Worm (Caenorhabditis elegans) whole organism, dauer: ENCODE data around the gene smex-2.

Source experiments
- unc-62 ChIP-seq: sonication (generic microtip); optimal IDR thresholded peaks from 2 replicates; lab custom pipeline; 2017; ENCODE audit warnings: missing biosample characterization, missing genetic modification reagents, missing genetic modification characterization

smex-2 gene

DNA sequence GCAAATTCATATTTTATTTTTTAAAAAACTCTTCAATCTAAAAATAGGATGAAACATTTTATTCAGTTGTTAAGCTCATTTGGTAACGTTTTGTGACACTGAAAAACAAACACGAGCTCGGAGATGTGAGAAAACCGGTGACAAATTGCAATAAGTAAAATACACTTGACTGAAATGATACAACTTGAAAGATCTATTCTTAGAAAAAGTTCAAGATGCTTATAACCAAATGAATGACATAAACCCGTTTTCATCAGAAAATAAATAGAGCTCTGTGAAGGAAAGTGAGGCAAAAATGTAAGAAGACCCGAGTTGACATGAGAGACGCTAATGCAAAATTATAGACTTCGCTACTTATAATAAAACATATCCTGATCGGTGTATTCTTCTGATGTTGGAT is at the start of gene smex-2:
Gene smex-2 (minus strand): TSS at position 101 of the 400 bp plus-strand sequence.
- no peak for TF ChIP-seq unc-62 (GFP tag; lab: Kevin White, UChicago)

- TF ChIP-seq unc-62 (GFP tag; lab: Kevin White, UChicago) = no peak
These were observed 48.5 kb upstream of the smex-2 start for ce11 chrX:2087716-2088115.

- no peak for TF ChIP-seq unc-62 (GFP tag; lab: Kevin White, UChicago)
These were observed 46.2 kb upstream of the smex-2 start for ce11 chrX:2085494-2085893.

DNA sequence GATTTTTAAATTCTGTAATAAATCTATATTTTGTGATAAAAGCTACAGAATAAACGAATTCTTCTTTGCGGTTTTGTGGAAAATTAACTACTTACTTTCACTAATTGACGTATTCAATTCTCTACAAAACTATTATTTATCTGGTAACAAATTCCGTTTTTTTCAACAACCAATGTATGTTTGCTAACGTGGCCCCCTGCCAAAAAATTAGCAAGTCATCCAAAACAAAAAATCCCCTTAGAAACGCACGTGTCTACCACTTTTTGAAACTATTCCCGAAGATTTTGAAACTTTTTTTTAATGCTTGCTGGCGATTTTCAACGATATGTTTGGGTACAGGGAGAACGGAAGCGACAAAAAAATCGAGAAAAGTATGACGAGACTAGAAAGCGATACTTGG is 45.7 kb upstream of the smex-2 start, which contains the start of gene F49H12.2:
Gene F49H12.2 (plus strand): TSS at position 301 of the 400 bp plus-strand sequence.
- TF ChIP-seq unc-62 (GFP tag; lab: Kevin White, UChicago) = no peak

DNA sequence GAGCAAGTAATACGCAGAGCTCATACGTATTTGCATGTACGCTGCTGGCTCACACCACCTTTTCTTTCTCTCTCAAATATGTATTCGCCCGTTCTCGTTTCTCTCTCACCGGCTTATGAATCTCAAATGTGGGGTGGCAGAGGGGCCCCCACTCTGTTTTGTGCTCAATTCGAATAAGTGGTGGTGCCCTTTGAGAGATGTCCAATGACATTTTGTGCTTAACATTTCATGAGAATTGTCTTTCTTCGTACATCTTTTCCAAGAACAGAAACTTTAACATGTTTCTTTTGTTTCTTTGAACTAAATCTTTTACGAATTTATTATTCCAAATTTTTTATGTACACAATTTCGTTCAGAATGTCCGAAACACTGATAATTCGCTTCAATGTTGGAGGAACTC is 44.8 kb upstream of the smex-2 start, which contains the start of gene F49H12.3:
Gene F49H12.3 (plus strand): TSS at position 357 of the 400 bp plus-strand sequence.
- no peak for TF ChIP-seq unc-62 (GFP tag; lab: Kevin White, UChicago)

- TF ChIP-seq unc-62 (GFP tag; lab: Kevin White, UChicago) = no peak
These were observed 40.3 kb upstream of the smex-2 start, which contains the start of gene F49H12.4 for ce11 chrX:2079536-2079935. Gene F49H12.4 (plus strand): TSS chrX:2079836.

DNA sequence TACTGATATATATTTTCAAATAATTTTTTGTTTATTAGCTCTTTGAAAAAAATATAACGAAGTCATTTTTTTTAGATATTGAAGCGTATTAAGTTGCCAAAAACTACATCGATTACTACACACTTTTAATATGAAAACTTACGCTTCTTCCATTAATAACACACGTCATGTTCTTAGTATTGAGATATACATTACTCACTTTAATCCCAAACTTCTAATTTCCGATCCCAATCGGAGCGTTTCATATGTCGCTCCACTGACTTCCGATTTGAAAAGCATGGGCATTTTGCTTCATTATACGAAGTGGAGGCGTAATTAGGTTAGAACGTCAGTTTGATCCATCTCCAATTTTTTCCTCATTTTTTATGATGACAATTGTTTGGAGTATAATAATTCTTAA is 39.6 kb upstream of the smex-2 start:
- TF ChIP-seq unc-62 (GFP tag; lab: Kevin White, UChicago) = no peak

ce11 chrX:2075169-2075568 is 35.9 kb upstream of the smex-2 start:
- TF ChIP-seq unc-62 (GFP tag; lab: Kevin White, UChicago) = no peak

DNA sequence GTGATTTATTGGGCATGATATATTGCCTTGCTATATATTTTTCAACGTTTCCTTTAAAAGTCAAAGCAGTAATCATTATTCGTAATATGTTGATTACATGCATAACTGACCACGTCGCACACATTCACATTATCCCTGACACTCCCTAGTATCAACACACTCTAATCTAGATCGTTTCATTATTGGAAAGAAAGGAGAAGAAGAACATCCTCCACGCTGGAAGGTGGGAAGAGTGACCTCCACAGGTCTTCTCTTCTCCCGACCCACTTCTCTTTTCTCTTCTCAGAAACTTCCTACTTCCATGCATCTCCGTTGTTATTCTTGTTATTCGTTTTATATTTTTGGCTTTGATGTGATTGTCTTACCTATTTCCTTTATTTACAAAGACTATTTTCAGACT is 34.8 kb upstream of the smex-2 start, which contains the start of gene txdc-12.2:
Gene txdc-12.2 (plus strand): TSS at position 396 of the 400 bp plus-strand sequence.
- no peak for TF ChIP-seq unc-62 (GFP tag; lab: Kevin White, UChicago)

ce11 chrX:2071392-2072001 is 32.2 kb upstream of the smex-2 start:
- TF ChIP-seq unc-62 (GFP tag; lab: Kevin White, UChicago) = no peak

- no peak for TF ChIP-seq unc-62 (GFP tag; lab: Kevin White, UChicago)
These were observed 31.2 kb upstream of the smex-2 start, which contains the start of gene acl-4 for ce11 chrX:2070418-2070996. Gene acl-4 (minus strand): TSS chrX:2070444.

ce11 chrX:2068294-2068693 is 29.0 kb upstream of the smex-2 start:
- no peak for TF ChIP-seq unc-62 (GFP tag; lab: Kevin White, UChicago)

DNA sequence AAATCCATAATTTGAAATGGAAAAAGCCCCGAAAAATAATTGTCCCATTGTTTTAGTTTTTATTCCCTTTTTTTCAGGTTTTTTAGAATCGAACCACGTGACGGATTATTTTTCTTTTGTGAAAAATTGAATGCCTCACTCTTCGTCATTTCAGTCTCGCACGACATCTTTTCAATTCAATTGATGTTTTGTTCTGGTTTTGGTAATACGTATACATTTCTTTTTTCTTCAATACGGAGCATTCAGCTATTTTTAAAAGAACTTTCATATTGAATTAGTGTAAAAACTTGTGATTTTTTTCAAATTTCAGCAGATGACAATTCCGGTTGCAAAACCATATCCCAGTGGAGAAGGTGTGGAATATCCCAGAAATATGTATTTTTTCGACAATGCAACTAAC is 25.5 kb upstream of the smex-2 start, which contains the start of gene F49H12.7:
Gene F49H12.7 (plus strand): TSS at position 301 of the 400 bp plus-strand sequence.
- TF ChIP-seq unc-62 (GFP tag; lab: Kevin White, UChicago) = no peak

DNA sequence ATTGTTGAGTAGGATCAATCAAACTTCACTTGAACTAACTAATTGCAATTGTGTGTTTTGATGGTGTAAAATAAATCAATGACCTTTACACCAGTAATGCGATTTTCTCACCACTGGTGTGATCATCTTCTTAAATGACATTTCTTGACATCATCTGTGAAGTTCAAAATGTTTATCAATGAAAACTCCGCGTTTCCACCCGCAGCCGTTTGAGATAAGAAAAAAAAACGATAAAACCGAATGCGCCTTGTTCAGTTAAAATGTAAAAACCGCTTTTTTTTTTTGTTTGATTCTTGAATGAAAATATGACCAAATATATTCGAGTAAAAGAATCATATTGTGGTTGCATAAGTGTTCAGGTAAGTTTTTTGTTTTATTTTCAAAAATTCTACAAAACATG is 12.3 kb upstream of the smex-2 start, which contains the start of gene Y102A11A.1:
Gene Y102A11A.1 (plus strand): TSS at position 223 of the 400 bp plus-strand sequence.
- no peak for TF ChIP-seq unc-62 (GFP tag; lab: Kevin White, UChicago)

ce11 chrX:2050212-2050611 is 11.0 kb upstream of the smex-2 start:
- no peak for TF ChIP-seq unc-62 (GFP tag; lab: Kevin White, UChicago)

DNA sequence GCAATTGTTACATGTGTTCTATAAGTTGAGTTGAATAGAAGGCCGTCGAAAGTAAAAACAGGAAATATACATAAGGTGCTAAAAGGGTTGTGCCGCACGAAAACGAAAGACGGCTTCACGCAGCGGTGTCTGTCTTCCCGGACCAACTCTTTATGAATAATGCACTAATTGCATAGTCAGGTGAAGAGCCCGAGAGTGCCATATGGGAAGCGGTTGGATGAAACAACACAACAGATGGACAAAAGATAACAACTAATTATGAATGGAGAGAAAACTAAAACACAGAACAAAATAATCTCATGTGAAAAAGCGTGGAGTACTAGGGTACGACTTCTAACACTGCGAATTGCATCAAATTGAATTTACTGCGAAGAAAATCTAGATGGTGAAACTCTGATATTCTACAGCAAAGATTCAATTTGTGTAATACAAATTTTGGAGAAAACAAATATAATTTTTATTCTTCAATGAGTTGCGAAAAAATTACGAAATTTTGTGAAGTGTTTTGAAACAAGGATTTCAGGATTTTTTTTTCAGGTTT is 9.7 kb upstream of the smex-2 start:
- no peak for TF ChIP-seq unc-62 (GFP tag; lab: Kevin White, UChicago)
